Fruit fly (Drosophila melanogaster) whole organism, embryonic: Measurements from ENCODE around the gene CG12016.

ENCODE experiments used
- CG30431 ChIP-seq: fragments of 200-800 bp; sonication (Bioruptor generic); optimal IDR thresholded peaks from 2 replicates; lab custom pipeline; 2017; ENCODE audit warnings: missing biosample characterization, missing genetic modification characterization
- CG31441 ChIP-seq: fragments of 200-800 bp; sonication (Bioruptor generic); IDR thresholded peaks from 2 replicates; pipeline ENCODE4 v1.3.6; 2022; ENCODE audit warnings: missing biosample characterization, missing genetic modification characterization
- CG6272 ChIP-seq: fragments of 200-800 bp; sonication (Bioruptor generic); IDR thresholded peaks from 2 replicates; pipeline ENCODE4 v1.3.6; 2022; ENCODE audit warnings: missing biosample characterization, missing genetic modification characterization
- Med ChIP-seq: fragments of 200-800 bp; sonication (Bioruptor generic); peaks from one replicate; lab custom pipeline; 2016; ENCODE audit warnings: missing biosample characterization, missing genetic modification characterization, mild to moderate bottlenecking, inconsistent platforms, moderate library complexity
- chm ChIP-seq: fragments of 200-800 bp; sonication (Bioruptor generic); IDR thresholded peaks from 2 replicates; pipeline ENCODE4 v1.3.6; 2022; ENCODE audit warnings: missing biosample characterization, missing genetic modification characterization
- onecut ChIP-seq: fragments of 200-800 bp; sonication (Bioruptor generic); IDR thresholded peaks from 2 replicates; pipeline ENCODE4 v1.3.6; 2022; ENCODE audit warnings: missing biosample characterization, missing genetic modification characterization
- salm ChIP-seq: fragments of 200-800 bp; sonication (Bioruptor generic); optimal IDR thresholded peaks from 2 replicates; lab custom pipeline; 2018; ENCODE audit warnings: missing biosample characterization, mild to moderate bottlenecking, missing genetic modification characterization
- wek ChIP-seq: fragments of 200-800 bp; sonication (Bioruptor generic); optimal IDR thresholded peaks from 3 replicates; lab custom pipeline; 2018; ENCODE audit warnings: missing biosample characterization, mild to moderate bottlenecking, missing genetic modification characterization, moderate library complexity
- wor ChIP-seq: fragments of 200-800 bp; sonication (Bioruptor generic); IDR thresholded peaks from 2 replicates; pipeline ENCODE4 v1.3.6; 2022; ENCODE audit warnings: missing biosample characterization, missing genetic modification characterization
- zen ChIP-seq: fragments of 200-800 bp; sonication (Bioruptor generic); optimal IDR thresholded peaks from 3 replicates; lab custom pipeline; 2018; ENCODE audit warnings: missing biosample characterization, mild to moderate bottlenecking, missing genetic modification characterization, moderate library complexity

DNA sequence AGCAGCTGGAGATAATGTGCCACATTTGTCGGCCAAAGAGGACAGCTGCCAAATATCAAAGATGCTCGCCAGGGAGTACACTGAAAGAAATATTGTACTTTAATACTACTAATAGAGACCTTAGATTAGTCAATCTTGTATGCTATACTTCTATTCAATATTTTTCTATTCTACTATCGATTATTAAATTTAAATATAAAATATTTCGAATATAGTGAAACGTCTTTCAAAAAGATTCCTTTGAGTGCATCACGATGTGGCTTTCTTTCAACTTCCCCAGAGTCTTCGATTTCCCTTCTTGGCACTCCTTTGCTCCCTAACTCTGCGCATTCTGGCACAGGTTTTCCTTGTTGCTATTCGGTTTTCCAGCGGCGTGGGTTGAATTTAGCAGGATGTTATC is 34.5 kb upstream of the CG12016 start:
- TF ChIP-seq chm (GFP tag; lab: Robert Waterston, UW) (no peak), CG6272 (GFP tag; lab: Robert Waterston, UW) (no peak), CG30431 (no peak), zen (no peak), salm (tag; lab: Kevin White, UChicago) (no peak), wek (GFP tag; lab: Kevin White, UChicago) (no peak), wor (GFP tag; lab: Robert Waterston, UW) (no peak), CG31441 (GFP tag; lab: Robert Waterston, UW) (no peak), Med (no peak), onecut (GFP tag; lab: Robert Waterston, UW) (no peak)
